Worm (Caenorhabditis elegans) whole organism, L3 larva: ENCODE results near the gene gcst-1.

Source experiments
- elt-3 ChIP-seq, 3 experiments: fragments of 150-350 bp in 1 of 3; sonication (generic microtip) in 2 of 3; optimal IDR thresholded peaks; 2 replicates in 2 of 3; 4 replicates in 1 of 3; lab custom pipeline; 2014 to 2017; ENCODE audit warnings: missing biosample characterization in 3 of 3, missing genetic modification characterization in 3 of 3
- snpc-4 ChIP-seq: fragments of 150-350 bp; optimal IDR thresholded peaks from 2 replicates; lab custom pipeline; 2014; ENCODE audit warnings: missing biosample characterization, missing genetic modification characterization

DNA sequence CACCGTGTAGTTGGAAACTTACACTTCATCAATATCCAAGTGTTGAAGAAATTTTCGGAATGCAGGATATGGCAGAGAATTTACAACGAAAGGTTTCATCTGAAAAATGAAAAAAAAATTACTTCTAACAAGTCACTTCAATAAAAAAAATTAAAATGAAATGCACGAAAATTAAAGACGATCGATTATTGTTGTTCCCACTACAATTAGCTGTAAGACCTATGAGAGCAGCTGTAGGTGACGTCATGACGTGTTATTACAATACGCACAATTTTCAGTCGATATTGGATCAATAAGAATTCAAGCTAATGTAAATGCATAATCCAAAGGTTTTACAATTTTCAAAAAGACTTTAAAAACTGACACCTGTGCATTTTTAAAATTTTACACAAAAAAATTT is 47.4 kb downstream of the gcst-1 start, which contains the start of gene C53A3.1:
- no peak for TF ChIP-seq snpc-4 (tag; lab: Kevin White, UChicago)
- no peak for TF ChIP-seq elt-3 (tag; optimal IDR thresholded peaks at IDR 0.05; lab: Kevin White, UChicago)
